Fruit fly (Drosophila melanogaster): Measurements from ENCODE around the gene homer.

The homer gene

dm6 chr2L:6673211-6674012, 49.7 kb downstream of the homer start, which contains the start of gene Spn27A (continued):
- no peak for TF ChIP-seq CG16815 (GFP tag; optimal IDR thresholded peaks at IDR 0.05)
- peak; percentile 36 for TF ChIP-seq CG12942 (GFP tag; optimal IDR thresholded peaks at IDR 0.05)
- TF ChIP-seq Rfx (GFP tag; IDR thresholded peaks at IDR 0.05): peak; percentile 25; the same call in 1 of the 2 replicates
- peak; percentile 37; the same call in 2 of the 3 replicates for TF ChIP-seq CG34224 (GFP tag; IDR thresholded peaks at IDR 0.05; ENCODE audit: partially characterized antibody)
- peak; percentile 36 for TF ChIP-seq HmgD (GFP tag; optimal IDR thresholded peaks at IDR 0.05)
- peak; percentile 25 for TF ChIP-seq CG9817 (tag; optimal IDR thresholded peaks at IDR 0.05)
- peak; percentile 28; the same call in 1 of the 2 replicates for TF ChIP-seq sim (GFP tag; IDR thresholded peaks at IDR 0.05)
- peak; percentile 50 to 60 for TF ChIP-seq Trl (optimal IDR thresholded peaks at IDR 0.05)
- TF ChIP-seq Trl (GFP tag; optimal IDR thresholded peaks at IDR 0.05): peak; percentile 43
- no peak for TF ChIP-seq CG43689 (GFP tag; IDR thresholded peaks at IDR 0.05)
- TF ChIP-seq Stat92E (GFP tag; optimal IDR thresholded peaks at IDR 0.05): peak in 1 of 3 experiments; percentile 24
- peak; percentile 25 for TF ChIP-seq mirr (GFP tag; optimal IDR thresholded peaks at IDR 0.05)
- no peak for TF ChIP-seq mld (GFP tag; IDR thresholded peaks at IDR 0.05; ENCODE audit: partially characterized antibody)
- TF ChIP-seq CG12236 (GFP tag; optimal IDR thresholded peaks at IDR 0.05): no peak
- peak; percentile 75 for TF ChIP-seq pzg (GFP tag; optimal IDR thresholded peaks at IDR 0.05)
- peak; percentile 15 for TF ChIP-seq tup (GFP tag; optimal IDR thresholded peaks at IDR 0.05)
- TF ChIP-seq sc (optimal IDR thresholded peaks at IDR 0.05): no peak
- TF ChIP-seq sc (GFP tag; optimal IDR thresholded peaks at IDR 0.05): peak; percentile 49
- TF ChIP-seq crol (GFP tag; IDR thresholded peaks at IDR 0.05): peak; percentile 70
- peak; percentile 77 for TF ChIP-seq nmo (GFP tag; optimal IDR thresholded peaks at IDR 0.05)
- TF ChIP-seq C15 (GFP tag; IDR thresholded peaks at IDR 0.05): no peak
- TF ChIP-seq CG7271 (tag; optimal IDR thresholded peaks at IDR 0.05): no peak
- no peak for TF ChIP-seq CG8765 (GFP tag; IDR thresholded peaks at IDR 0.05)
- TF ChIP-seq ham (GFP tag; IDR thresholded peaks at IDR 0.05): no peak
- peak; percentile 51 for TF ChIP-seq jing (GFP tag; optimal IDR thresholded peaks at IDR 0.05)
- TF ChIP-seq HLH4C (GFP tag; IDR thresholded peaks at IDR 0.05; ENCODE audit: partially characterized antibody): no peak
- peak; percentile 26; the same call in 1 of the 2 replicates for TF ChIP-seq seq (GFP tag; IDR thresholded peaks at IDR 0.05)
- no peak for TF ChIP-seq fru (optimal IDR thresholded peaks at IDR 0.05)
- no peak for TF ChIP-seq CG9876 (GFP tag; optimal IDR thresholded peaks at IDR 0.05)
- peak; percentile 70 for TF ChIP-seq CG17359 (tag; optimal IDR thresholded peaks at IDR 0.05)
- peak; percentile 50 for TF ChIP-seq Atf3 (GFP tag; optimal IDR thresholded peaks at IDR 0.05)
- TF ChIP-seq CG4820 (GFP tag; optimal IDR thresholded peaks at IDR 0.05): peak; percentile 55
- TF ChIP-seq Sin3A (optimal IDR thresholded peaks at IDR 0.05): peak; percentile 25
- TF ChIP-seq PHDP (tag; optimal IDR thresholded peaks at IDR 0.05): peak; percentile 37
- TF ChIP-seq ind (GFP tag; optimal IDR thresholded peaks at IDR 0.05): peak; percentile 29
- no peak for TF ChIP-seq Deaf1 (tag; optimal IDR thresholded peaks at IDR 0.05)
- TF ChIP-seq dati (GFP tag; IDR thresholded peaks at IDR 0.05): no peak
- TF ChIP-seq Dad (GFP tag; optimal IDR thresholded peaks at IDR 0.05): peak; percentile 54
- TF ChIP-seq CG10321 (GFP tag; IDR thresholded peaks at IDR 0.05): no peak
- TF ChIP-seq CG34422 (GFP tag; IDR thresholded peaks at IDR 0.05): no peak
- peak; percentile 19 for TF ChIP-seq ERR (GFP tag; optimal IDR thresholded peaks at IDR 0.05)
- TF ChIP-seq CG11695 (GFP tag; IDR thresholded peaks at IDR 0.05): 0 out of 3 replicates have a peak, but pooled peaks have one; percentile 19
- TF ChIP-seq TFAM (GFP tag; optimal IDR thresholded peaks at IDR 0.05): no peak
- peak; percentile 35 for TF ChIP-seq CG4854 (GFP tag; optimal IDR thresholded peaks at IDR 0.05)
- TF ChIP-seq CG42726 (GFP tag; IDR thresholded peaks at IDR 0.05; ENCODE audit: partially characterized antibody): no peak
- no peak for TF ChIP-seq Hr78 (GFP tag; optimal IDR thresholded peaks at IDR 0.05)
- TF ChIP-seq repo (GFP tag; optimal IDR thresholded peaks at IDR 0.05): peak; percentile 1
- peak; percentile 58 for TF ChIP-seq tio (GFP tag; optimal IDR thresholded peaks at IDR 0.05)
- TF ChIP-seq CG1647 (GFP tag; optimal IDR thresholded peaks at IDR 0.05): no peak
- TF ChIP-seq Ssrp (tag; optimal IDR thresholded peaks at IDR 0.05): peak; percentile 64
